Worm (Caenorhabditis elegans) whole organism, mixed stage, embryonic: ENCODE measurements around the gene obr-1.
A peak's percentile ranks its signal among the peaks of the same experiment; 100 is the strongest.

Experiments
- bed-3 ChIP-seq: fragments of 200-800 bp; sonication (Bioruptor generic); optimal IDR thresholded peaks from 3 replicates; lab custom pipeline; 2018; ENCODE audit warnings: mild to moderate bottlenecking, missing genetic modification characterization, moderate library complexity, missing compliant biosample characterization
- ceh-39 ChIP-seq: fragments of 150-350 bp; optimal IDR thresholded peaks from 2 replicates; lab custom pipeline; 2014; ENCODE audit warnings: missing biosample characterization, missing genetic modification characterization
- ceh-43 ChIP-seq: fragments of 200-800 bp; sonication (Bioruptor generic); optimal IDR thresholded peaks from 2 replicates; lab custom pipeline; 2018; ENCODE audit warnings: mild to moderate bottlenecking, missing genetic modification characterization, moderate library complexity, missing compliant biosample characterization
- ceh-83 ChIP-seq: fragments of 200-800 bp; sonication (Bioruptor generic); optimal IDR thresholded peaks from 2 replicates; lab custom pipeline; 2018; ENCODE audit warnings: mild to moderate bottlenecking, missing genetic modification characterization, missing compliant biosample characterization
- ces-1 ChIP-seq: fragments of 150-350 bp; optimal IDR thresholded peaks from 2 replicates; lab custom pipeline; 2014; ENCODE audit warnings: missing biosample characterization, missing genetic modification reagents, missing genetic modification characterization
- cnd-1 ChIP-seq: fragments of 200-800 bp; sonication (Bioruptor generic); optimal IDR thresholded peaks from 2 replicates; lab custom pipeline; 2018; ENCODE audit warnings: mild to moderate bottlenecking, missing genetic modification characterization, missing compliant biosample characterization
- drap-1 ChIP-seq: fragments of 200-800 bp; sonication (Bioruptor generic); optimal IDR thresholded peaks from 3 replicates; lab custom pipeline; 2018; ENCODE audit warnings: mild to moderate bottlenecking, missing genetic modification characterization, missing compliant biosample characterization
- elt-1 ChIP-seq: sonication (generic microtip); optimal IDR thresholded peaks from 2 replicates; lab custom pipeline; 2017; ENCODE audit warnings: missing genetic modification characterization, mild to moderate bottlenecking, missing compliant biosample characterization, antibody characterized with exemption, moderate library complexity, borderline replicate concordance; ENCODE audit not compliant: insufficient read depth
- elt-3 ChIP-seq: fragments of 150-350 bp; optimal IDR thresholded peaks from 2 replicates; lab custom pipeline; 2014; ENCODE audit warnings: missing biosample characterization, missing genetic modification characterization
- flh-1 ChIP-seq: fragments of 200-800 bp; sonication (Bioruptor generic); optimal IDR thresholded peaks from 2 replicates; lab custom pipeline; 2018; ENCODE audit warnings: mild to moderate bottlenecking, missing genetic modification characterization, moderate library complexity, missing compliant biosample characterization
- ham-2 ChIP-seq: fragments of 200-800 bp; sonication (Bioruptor generic); optimal IDR thresholded peaks from 2 replicates; lab custom pipeline; 2018; ENCODE audit warnings: mild to moderate bottlenecking, missing genetic modification characterization, missing compliant biosample characterization
- hlh-1 ChIP-seq: fragments of 150-350 bp; optimal IDR thresholded peaks from 2 replicates; lab custom pipeline; 2014; ENCODE audit warnings: missing biosample characterization, missing genetic modification reagents, missing genetic modification characterization
- lin-13 ChIP-seq: fragments of 150-350 bp; optimal IDR thresholded peaks from 2 replicates; lab custom pipeline; 2014; ENCODE audit warnings: missing biosample characterization, missing genetic modification characterization
- lin-32 ChIP-seq: fragments of 200-800 bp; sonication (Bioruptor generic); optimal IDR thresholded peaks from 2 replicates; lab custom pipeline; 2018; ENCODE audit warnings: mild to moderate bottlenecking, missing genetic modification characterization, missing compliant biosample characterization
- lsy-2 ChIP-seq: fragments of 150-350 bp; optimal IDR thresholded peaks from 2 replicates; lab custom pipeline; 2014; ENCODE audit warnings: missing biosample characterization, missing genetic modification characterization
- mab-5 ChIP-seq: fragments of 150-350 bp; optimal IDR thresholded peaks from 2 replicates; lab custom pipeline; 2014; ENCODE audit warnings: missing biosample characterization, missing genetic modification characterization
- mep-1 ChIP-seq: fragments of 150-350 bp; optimal IDR thresholded peaks from 2 replicates; lab custom pipeline; 2017; ENCODE audit warnings: missing biosample characterization, missing genetic modification reagents, missing genetic modification characterization, inconsistent platforms
- mls-2 ChIP-seq: sonication (generic microtip); optimal IDR thresholded peaks from 2 replicates; lab custom pipeline; 2016; ENCODE audit warnings: mild to moderate bottlenecking, missing genetic modification characterization, moderate library complexity, missing compliant biosample characterization
- nhr-12 ChIP-seq: fragments of 150-350 bp; optimal IDR thresholded peaks from 2 replicates; lab custom pipeline; 2014; ENCODE audit warnings: missing biosample characterization, missing genetic modification characterization
- nhr-2 ChIP-seq: fragments of 150-350 bp; optimal IDR thresholded peaks from 2 replicates; lab custom pipeline; 2014; ENCODE audit warnings: missing biosample characterization, missing genetic modification characterization
- nhr-28 ChIP-seq: fragments of 150-350 bp; optimal IDR thresholded peaks from 2 replicates; lab custom pipeline; 2014; ENCODE audit warnings: missing biosample characterization, missing genetic modification characterization
- nhr-76 ChIP-seq: sonication (generic microtip); optimal IDR thresholded peaks from 2 replicates; lab custom pipeline; 2017; ENCODE audit warnings: missing biosample characterization, missing genetic modification characterization
- pha-4 ChIP-seq: fragments of 150-350 bp; optimal IDR thresholded peaks from 2 replicates; lab custom pipeline; 2018; ENCODE audit warnings: missing biosample characterization, missing genetic modification reagents, missing genetic modification characterization
- snpc-4 ChIP-seq: fragments of 150-350 bp; optimal IDR thresholded peaks from 2 replicates; lab custom pipeline; 2014; ENCODE audit warnings: missing biosample characterization, missing genetic modification characterization
- sptf-1 ChIP-seq: sonication (generic microtip); optimal IDR thresholded peaks from 2 replicates; lab custom pipeline; 2017; ENCODE audit warnings: mild to moderate bottlenecking, missing genetic modification characterization, moderate library complexity, missing compliant biosample characterization
- unc-39 ChIP-seq: fragments of 150-350 bp; optimal IDR thresholded peaks from 2 replicates; lab custom pipeline; 2014; ENCODE audit warnings: missing biosample characterization, missing genetic modification characterization
- unc-62 ChIP-seq: fragments of 150-350 bp; optimal IDR thresholded peaks from 2 replicates; lab custom pipeline; 2014; ENCODE audit warnings: missing biosample characterization, missing genetic modification reagents, missing genetic modification characterization
- zip-8 ChIP-seq: fragments of 150-350 bp; optimal IDR thresholded peaks from 2 replicates; lab custom pipeline; 2014; ENCODE audit warnings: missing biosample characterization, missing genetic modification characterization
- ztf-11 ChIP-seq: fragments of 150-350 bp; optimal IDR thresholded peaks from 2 replicates; lab custom pipeline; 2014; ENCODE audit warnings: missing biosample characterization, missing genetic modification characterization

Gene obr-1

ce11 chrIII:11274590-11275116 is 4.0 kb upstream of the obr-1 start, which contains the start of gene Y47D3A.20:
Gene Y47D3A.20 (plus strand): TSS chrIII:11275066.
- TF ChIP-seq flh-1 (GFP tag; lab: Kevin White, UChicago) (no peak), ces-1 (GFP tag; lab: Kevin White, UChicago) (peak; percentile 41)

- TF ChIP-seq mab-5, result no peak
- no peak for TF ChIP-seq drap-1
- no peak for TF ChIP-seq pha-4 (tag; lab: Kevin White, UChicago)
- no peak for TF ChIP-seq nhr-12 (tag; lab: Kevin White, UChicago)
- TF ChIP-seq lin-13, result no peak
- TF ChIP-seq mls-2 (tag; lab: Kevin White, UChicago), result no peak
- no peak for TF ChIP-seq lin-32 (GFP tag; lab: Kevin White, UChicago)
- TF ChIP-seq bed-3 (GFP tag; lab: Kevin White, UChicago), result no peak
- TF ChIP-seq elt-1 (tag; lab: Kevin White, UChicago), result no peak
- no peak for TF ChIP-seq ceh-43 (GFP tag; lab: Kevin White, UChicago)
- no peak for TF ChIP-seq elt-3 (tag; lab: Kevin White, UChicago)
- no peak for TF ChIP-seq nhr-2 (tag; lab: Kevin White, UChicago)
- TF ChIP-seq sptf-1 (tag; lab: Kevin White, UChicago), result no peak
- no peak for TF ChIP-seq zip-8 (tag; lab: Kevin White, UChicago)
- no peak for TF ChIP-seq mep-1 (tag; lab: Kevin White, UChicago)
- no peak for TF ChIP-seq snpc-4 (tag; lab: Kevin White, UChicago)
- TF ChIP-seq hlh-1 (tag; lab: Kevin White, UChicago), result no peak
- TF ChIP-seq ztf-11 (tag; lab: Kevin White, UChicago), result no peak
- TF ChIP-seq lsy-2 (tag; lab: Kevin White, UChicago), result no peak
- TF ChIP-seq ham-2 (GFP tag; lab: Kevin White, UChicago), result no peak
Measured at ce11 chrIII:11269206-11269605, 1.5 kb downstream of the obr-1 start.

- TF ChIP-seq zip-8 (tag; lab: Kevin White, UChicago), result no peak
- TF ChIP-seq ceh-39 (tag; lab: Kevin White, UChicago), result no peak
- no peak for TF ChIP-seq cnd-1 (tag; lab: Kevin White, UChicago)
- TF ChIP-seq drap-1, result no peak
- no peak for TF ChIP-seq lin-13
- no peak for TF ChIP-seq unc-62 (GFP tag; lab: Kevin White, UChicago)
- no peak for TF ChIP-seq nhr-2 (tag; lab: Kevin White, UChicago)
- TF ChIP-seq nhr-76 (tag; lab: Kevin White, UChicago), result no peak
- no peak for TF ChIP-seq lin-32 (GFP tag; lab: Kevin White, UChicago)
- no peak for TF ChIP-seq mep-1 (tag; lab: Kevin White, UChicago)
Measured at ce11 chrIII:11268532-11268931, 2.2 kb downstream of the obr-1 start.

- TF ChIP-seq ces-1 (GFP tag; lab: Kevin White, UChicago) (no peak), snpc-4 (tag; lab: Kevin White, UChicago) (no peak), elt-1 (tag; lab: Kevin White, UChicago) (peak; percentile 80), ceh-39 (tag; lab: Kevin White, UChicago) (no peak), nhr-12 (tag; lab: Kevin White, UChicago) (no peak), unc-62 (GFP tag; lab: Kevin White, UChicago) (no peak)
- TF ChIP-seq, all 35 proteins: peak for 1
Measured at ce11 chrIII:11267372-11267771, 3.3 kb downstream of the obr-1 start.

ce11 chrIII:11262089-11262488 is 8.6 kb downstream of the obr-1 start:
- TF ChIP-seq hlh-1 (tag; lab: Kevin White, UChicago), result no peak
- no peak for TF ChIP-seq flh-1 (GFP tag; lab: Kevin White, UChicago)
- TF ChIP-seq sptf-1 (tag; lab: Kevin White, UChicago), result no peak
- TF ChIP-seq lin-32 (GFP tag; lab: Kevin White, UChicago), result no peak
- no peak for TF ChIP-seq ces-1 (GFP tag; lab: Kevin White, UChicago)
- no peak for TF ChIP-seq unc-39 (tag; lab: Kevin White, UChicago)
- TF ChIP-seq nhr-12 (tag; lab: Kevin White, UChicago), result no peak
- TF ChIP-seq elt-1 (tag; lab: Kevin White, UChicago), result no peak
- TF ChIP-seq bed-3 (GFP tag; lab: Kevin White, UChicago), result no peak
- TF ChIP-seq snpc-4 (tag; lab: Kevin White, UChicago), result no peak
- no peak for TF ChIP-seq pha-4 (tag; lab: Kevin White, UChicago)
- TF ChIP-seq ceh-83 (GFP tag; lab: Kevin White, UChicago), result no peak
- TF ChIP-seq mab-5, result no peak
- TF ChIP-seq zip-8 (tag; lab: Kevin White, UChicago), result no peak
- no peak for TF ChIP-seq nhr-76 (tag; lab: Kevin White, UChicago)
- TF ChIP-seq cnd-1 (tag; lab: Kevin White, UChicago), result no peak
- TF ChIP-seq nhr-28 (tag; lab: Kevin White, UChicago), result no peak
